Worm (Caenorhabditis elegans): ENCODE measurements around the gene F15E6.4.

DNA sequence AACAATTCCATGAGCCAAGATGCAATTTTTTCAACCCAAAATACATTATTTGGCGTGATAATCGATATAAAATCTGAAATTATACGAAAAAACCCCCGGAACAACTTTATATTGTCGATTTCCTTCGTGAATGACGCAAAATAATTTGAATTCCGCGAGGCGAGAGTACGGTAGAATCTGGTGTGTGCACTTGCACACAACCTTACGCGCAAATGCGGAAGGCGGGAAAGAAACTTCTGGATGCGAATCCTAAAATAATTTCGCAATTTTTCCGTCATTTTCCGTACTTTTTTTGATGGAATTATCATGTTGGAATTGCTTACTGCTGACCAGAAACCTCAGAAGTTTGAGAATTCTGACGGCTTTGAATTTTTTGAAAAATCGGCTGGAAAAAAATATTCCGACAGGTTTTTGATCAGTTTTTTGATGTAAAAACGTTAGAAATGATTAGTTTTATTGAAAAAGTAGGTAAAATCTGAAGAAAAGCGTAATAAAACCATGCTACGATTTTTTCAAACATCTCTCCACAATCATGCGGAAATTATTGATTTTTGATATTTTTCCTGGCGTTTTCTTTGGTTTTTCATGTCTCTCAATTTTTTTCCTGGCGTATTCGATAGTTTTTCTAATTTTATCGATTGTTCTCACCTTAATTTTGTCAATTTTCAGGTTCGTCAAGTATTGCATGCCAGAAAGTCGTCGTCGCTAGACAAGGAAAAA lies 16.1 kb downstream of the F15E6.4 start, which contains the start of gene set-9:
- TF ChIP-seq nhr-237 (tag; optimal IDR thresholded peaks at IDR 0.05) (no peak), R02D3.7 (tag; optimal IDR thresholded peaks at IDR 0.05) (no peak), aly-2 (tag; optimal IDR thresholded peaks at IDR 0.05) (no peak)
